Worm (Caenorhabditis elegans) whole organism, late embryonic: ENCODE measurements around the gene spl-2.

Experiments used
- ama-1 ChIP-seq: fragments of 150-350 bp; optimal IDR thresholded peaks from 2 replicates; lab custom pipeline; 2014
- ceh-18 ChIP-seq: sonication (generic microtip); optimal IDR thresholded peaks from 2 replicates; lab custom pipeline; 2016; ENCODE audit warnings: missing genetic modification characterization, missing compliant biosample characterization
- ceh-31 ChIP-seq: sonication (generic microtip); optimal IDR thresholded peaks from 2 replicates; lab custom pipeline; 2016; ENCODE audit warnings: missing genetic modification characterization, missing compliant biosample characterization
- che-1 ChIP-seq: sonication (generic microtip); optimal IDR thresholded peaks from 2 replicates; lab custom pipeline; 2016; ENCODE audit warnings: mild to moderate bottlenecking, missing genetic modification characterization, missing compliant biosample characterization
- fkh-10 ChIP-seq: fragments of 150-350 bp; optimal IDR thresholded peaks from 2 replicates; lab custom pipeline; 2014; ENCODE audit warnings: missing biosample characterization, missing genetic modification reagents, missing genetic modification characterization
- nhr-11 ChIP-seq: fragments of 150-350 bp; optimal IDR thresholded peaks from 2 replicates; lab custom pipeline; 2014; ENCODE audit warnings: missing biosample characterization, missing genetic modification characterization
- unc-55 ChIP-seq: sonication (generic microtip); optimal IDR thresholded peaks from 2 replicates; lab custom pipeline; 2017; ENCODE audit warnings: missing biosample characterization, missing genetic modification reagents, missing genetic modification characterization

DNA sequence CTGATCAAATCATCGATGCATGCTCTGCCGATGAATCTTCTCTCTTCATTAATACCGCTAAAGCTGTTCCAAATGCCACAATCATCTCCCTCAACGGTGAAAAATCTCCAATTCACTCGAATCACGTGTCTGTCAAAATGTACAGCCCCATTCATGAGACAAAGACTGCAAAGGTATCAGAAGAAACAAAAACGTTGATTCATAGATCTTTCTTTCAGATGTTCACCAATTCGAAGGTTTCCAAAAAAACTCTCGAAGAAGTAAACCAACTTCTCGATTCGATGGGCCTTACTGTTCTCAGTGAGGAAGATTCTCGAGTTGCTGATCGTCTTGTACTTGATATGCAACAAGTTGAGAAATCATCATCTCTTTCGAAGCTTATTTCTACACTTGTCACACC lies 50.0 kb downstream of the spl-2 start:
- TF ChIP-seq ama-1 (no peak), fkh-10 (GFP tag; lab: Kevin White, UChicago) (no peak), che-1 (tag; lab: Kevin White, UChicago) (no peak), unc-55 (GFP tag; lab: Kevin White, UChicago) (no peak), nhr-11 (no peak), ceh-18 (tag; lab: Kevin White, UChicago) (no peak), ceh-31 (tag; lab: Kevin White, UChicago) (no peak)
